Fruit fly (Drosophila melanogaster) whole organism, pupa: ENCODE results near the gene Acph-1.

Source experiments
- CG10348 ChIP-seq: fragments of 200-800 bp; sonication (Bioruptor generic); IDR thresholded peaks from 2 replicates; pipeline ENCODE4 v1.3.6; 2022; ENCODE audit warnings: missing biosample characterization, missing genetic modification characterization
- CG14655 ChIP-seq: fragments of 200-800 bp; sonication (Bioruptor generic); optimal IDR thresholded peaks from 3 replicates; lab custom pipeline; 2017; ENCODE audit warnings: mild to moderate bottlenecking, missing biosample characterization, missing genetic modification reagents, missing genetic modification characterization
- CG4496 ChIP-seq: fragments of 200-800 bp; sonication (Bioruptor generic); IDR thresholded peaks from 3 replicates; pipeline ENCODE4 v1.3.6; 2022; ENCODE audit warnings: missing biosample characterization, missing genetic modification characterization
- CG8159 ChIP-seq: fragments of 200-800 bp; sonication (Bioruptor generic); optimal IDR thresholded peaks from 3 replicates; lab custom pipeline; 2018; ENCODE audit warnings: missing biosample characterization, mild to moderate bottlenecking, missing genetic modification characterization, moderate library complexity
- Snoo ChIP-seq: fragments of 200-800 bp; sonication (Bioruptor generic); optimal IDR thresholded peaks from 3 replicates; lab custom pipeline; 2017; ENCODE audit warnings: missing biosample characterization, mild to moderate bottlenecking, missing genetic modification characterization, inconsistent platforms

DNA sequence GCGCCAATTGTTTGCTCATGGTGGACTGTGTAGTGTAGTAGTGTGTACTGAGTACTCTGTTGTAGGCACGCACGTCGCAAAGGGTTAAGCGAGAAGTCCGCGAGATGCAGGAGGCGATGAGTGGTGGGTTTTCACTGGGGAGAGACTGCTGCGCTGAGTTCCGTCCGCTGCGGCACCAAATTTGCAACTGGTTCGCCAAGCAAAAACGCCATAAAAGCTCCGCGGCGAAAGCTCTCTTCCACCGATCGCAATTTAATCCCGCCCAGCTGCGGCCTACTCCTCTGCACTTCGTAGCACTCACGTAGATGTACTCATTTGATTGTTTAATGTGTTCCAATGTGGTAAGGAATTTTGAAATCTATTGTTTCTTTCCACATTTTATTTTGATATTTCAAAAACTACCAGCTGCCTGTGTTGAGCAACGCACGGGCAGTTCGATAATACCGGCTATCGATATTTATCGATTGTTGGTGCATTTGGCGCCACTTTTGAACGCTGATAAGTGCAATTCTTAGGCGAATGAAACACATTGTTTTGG, 21.8 kb upstream of the Acph-1 start, which contains the start of gene CG7920:
- no peak for TF ChIP-seq CG8159 (tag; lab: Kevin White, UChicago)
- 0 out of 3 replicates have a peak, but pooled peaks have one; percentile 36 for TF ChIP-seq CG4496 (GFP tag; lab: Robert Waterston, UW)
- TF ChIP-seq CG14655 (GFP tag; lab: Kevin White, UChicago), result no peak
- TF ChIP-seq CG10348 (GFP tag; lab: Robert Waterston, UW), result no peak
- TF ChIP-seq Snoo, result no peak
